Fruit fly (Drosophila melanogaster) whole organism, embryonic: ENCODE results near the gene CG15537.

Source experiments
- BEAF-32 ChIP-seq: fragments of 200-800 bp; sonication (Bioruptor generic); optimal IDR thresholded peaks from 3 replicates; lab custom pipeline; 2017; ENCODE audit warnings: missing biosample characterization, missing genetic modification characterization, mild to moderate bottlenecking, moderate library complexity, missing genetic modification reagents
- Bgb ChIP-seq: fragments of 200-800 bp; sonication (Bioruptor generic); IDR thresholded peaks from 2 replicates; pipeline ENCODE4 v1.3.6; 2022; ENCODE audit warnings: missing biosample characterization, missing genetic modification characterization; ENCODE audit not compliant: partially characterized antibody
- CG10267 ChIP-seq: fragments of 200-800 bp; sonication (Bioruptor generic); optimal IDR thresholded peaks from 2 replicates; lab custom pipeline; 2018; ENCODE audit warnings: missing biosample characterization, mild to moderate bottlenecking, missing genetic modification characterization, moderate library complexity
- CG12155 ChIP-seq: fragments of 200-800 bp; sonication (Bioruptor generic); optimal IDR thresholded peaks from 3 replicates; lab custom pipeline; 2016; ENCODE audit warnings: missing biosample characterization, missing genetic modification characterization
- CG12659 ChIP-seq: fragments of 200-800 bp; sonication (Bioruptor generic); optimal IDR thresholded peaks from 3 replicates; lab custom pipeline; 2017; ENCODE audit warnings: mild to moderate bottlenecking, missing biosample characterization, missing genetic modification reagents, missing genetic modification characterization
- CG14441 ChIP-seq: fragments of 200-800 bp; sonication (Bioruptor generic); IDR thresholded peaks from 2 replicates; pipeline ENCODE4 v1.3.6; 2022; ENCODE audit warnings: missing biosample characterization, missing genetic modification characterization
- CG1602 ChIP-seq: fragments of 200-800 bp; sonication (Bioruptor generic); optimal IDR thresholded peaks from 3 replicates; lab custom pipeline; 2016; ENCODE audit warnings: missing biosample characterization, missing genetic modification characterization
- CG18262 ChIP-seq: fragments of 200-800 bp; optimal IDR thresholded peaks from 3 replicates; lab custom pipeline; 2019; ENCODE audit warnings: missing biosample characterization, mild to moderate bottlenecking, missing genetic modification characterization, moderate library complexity
- CG3163 ChIP-seq: fragments of 200-800 bp; sonication (Bioruptor generic); optimal IDR thresholded peaks from 3 replicates; lab custom pipeline; 2016; ENCODE audit warnings: missing biosample characterization, missing genetic modification characterization
- CG3847 ChIP-seq: fragments of 200-800 bp; sonication (Bioruptor generic); IDR thresholded peaks from 2 replicates; pipeline ENCODE4 v1.3.6; 2022; ENCODE audit warnings: missing biosample characterization, missing genetic modification characterization
- CG5245 ChIP-seq: fragments of 200-800 bp; sonication (Bioruptor generic); optimal IDR thresholded peaks from 3 replicates; lab custom pipeline; 2016; ENCODE audit warnings: missing biosample characterization, missing genetic modification characterization
- CG6689 ChIP-seq: fragments of 200-800 bp; sonication (Bioruptor generic); IDR thresholded peaks from 2 replicates; pipeline ENCODE4 v1.3.6; 2022; ENCODE audit warnings: missing biosample characterization, missing genetic modification characterization
- CG6791 ChIP-seq: fragments of 200-800 bp; sonication (Bioruptor generic); IDR thresholded peaks from 3 replicates; pipeline ENCODE4 v1.3.6; 2022; ENCODE audit warnings: missing biosample characterization, missing genetic modification characterization; ENCODE audit not compliant: partially characterized antibody
- CG8290 ChIP-seq, 3 experiments: fragments of 200-800 bp; sonication (Bioruptor generic); optimal IDR thresholded peaks; 2 replicates each; lab custom pipeline; 2016 to 2019; ENCODE audit warnings: missing biosample characterization in 3 of 3, missing genetic modification characterization in 3 of 3, mild to moderate bottlenecking in 2 of 3, moderate library complexity in 1 of 3
- CHES-1-like ChIP-seq: fragments of 200-800 bp; sonication (Bioruptor generic); optimal IDR thresholded peaks from 2 replicates; lab custom pipeline; 2016; ENCODE audit warnings: missing biosample characterization, missing genetic modification characterization
- CrebB ChIP-seq: fragments of 200-800 bp; sonication (Bioruptor generic); optimal IDR thresholded peaks from 3 replicates; lab custom pipeline; 2018; ENCODE audit warnings: missing biosample characterization, mild to moderate bottlenecking, missing genetic modification characterization
- Dp ChIP-seq: fragments of 200-800 bp; sonication (Bioruptor generic); optimal IDR thresholded peaks from 2 replicates; lab custom pipeline; 2018; ENCODE audit warnings: missing biosample characterization, mild to moderate bottlenecking, missing genetic modification characterization, moderate library complexity
- HmgD ChIP-seq: fragments of 200-800 bp; sonication (Bioruptor generic); optimal IDR thresholded peaks from 3 replicates; lab custom pipeline; 2016; ENCODE audit warnings: missing biosample characterization, missing genetic modification characterization
- HmgZ ChIP-seq: fragments of 200-800 bp; sonication (Bioruptor generic); optimal IDR thresholded peaks from 2 replicates; lab custom pipeline; 2018; ENCODE audit warnings: missing biosample characterization, mild to moderate bottlenecking, missing genetic modification characterization
- MESR4 ChIP-seq: fragments of 200-800 bp; sonication (Bioruptor generic); optimal IDR thresholded peaks from 2 replicates; lab custom pipeline; 2018; ENCODE audit warnings: missing biosample characterization, mild to moderate bottlenecking, missing genetic modification characterization, moderate library complexity
- Med ChIP-seq: fragments of 200-800 bp; sonication (Bioruptor generic); peaks from one replicate; lab custom pipeline; 2016; ENCODE audit warnings: missing biosample characterization, missing genetic modification characterization, mild to moderate bottlenecking, inconsistent platforms, moderate library complexity
- Mes4 ChIP-seq: fragments of 200-800 bp; sonication (Bioruptor generic); optimal IDR thresholded peaks from 2 replicates; lab custom pipeline; 2016; ENCODE audit warnings: missing biosample characterization, missing genetic modification characterization
- NC2α ChIP-seq: fragments of 200-800 bp; sonication (Bioruptor generic); optimal IDR thresholded peaks from 2 replicates; lab custom pipeline; 2016; ENCODE audit warnings: missing biosample characterization, missing genetic modification characterization
- Opbp ChIP-seq: fragments of 200-800 bp; sonication (Bioruptor generic); IDR thresholded peaks from 3 replicates; pipeline ENCODE4 v1.3.6; 2022; ENCODE audit warnings: missing biosample characterization, missing genetic modification characterization; ENCODE audit not compliant: partially characterized antibody
- Pdp1 ChIP-seq, 2 experiments: fragments of 200-800 bp; sonication (Bioruptor generic); optimal IDR thresholded peaks; 3 replicates each; lab custom pipeline; 2016; ENCODE audit warnings: missing biosample characterization in 2 of 2, missing genetic modification characterization in 2 of 2, mild to moderate bottlenecking in 1 of 2, moderate library complexity in 1 of 2
- Poxn ChIP-seq: fragments of 200-800 bp; sonication (Bioruptor generic); IDR thresholded peaks from 2 replicates; pipeline ENCODE4 v1.3.6; 2022; ENCODE audit warnings: missing biosample characterization, missing genetic modification characterization
- YL-1 ChIP-seq: fragments of 200-800 bp; sonication (Bioruptor generic); optimal IDR thresholded peaks from 3 replicates; lab custom pipeline; 2017; ENCODE audit warnings: missing biosample characterization, mild to moderate bottlenecking, missing genetic modification characterization
- ash1 ChIP-seq: fragments of 200-800 bp; sonication (Bioruptor generic); optimal IDR thresholded peaks from 2 replicates; lab custom pipeline; 2018; ENCODE audit warnings: missing biosample characterization, mild to moderate bottlenecking, missing genetic modification characterization
- chn ChIP-seq: fragments of 200-800 bp; sonication (Bioruptor generic); optimal IDR thresholded peaks from 2 replicates; lab custom pipeline; 2016; ENCODE audit warnings: missing biosample characterization, missing genetic modification characterization
- crp ChIP-seq, 2 experiments: fragments of 200-800 bp; sonication (Bioruptor generic); optimal IDR thresholded peaks; 2 replicates in 1 of 2; 3 replicates in 1 of 2; lab custom pipeline; 2017; ENCODE audit warnings: missing biosample characterization in 2 of 2, missing genetic modification characterization in 2 of 2, mild to moderate bottlenecking in 1 of 2, moderate library complexity in 1 of 2
- ftz-f1 ChIP-seq: fragments of 200-800 bp; sonication (Bioruptor generic); optimal IDR thresholded peaks from 2 replicates; lab custom pipeline; 2016; ENCODE audit warnings: missing biosample characterization, missing genetic modification characterization
- her ChIP-seq: fragments of 200-800 bp; sonication (Bioruptor generic); optimal IDR thresholded peaks from 2 replicates; lab custom pipeline; 2016; ENCODE audit warnings: missing biosample characterization, missing genetic modification characterization
- jumu ChIP-seq: fragments of 200-800 bp; sonication (Bioruptor generic); optimal IDR thresholded peaks from 3 replicates; lab custom pipeline; 2016; ENCODE audit warnings: missing biosample characterization, missing genetic modification characterization
- knrl ChIP-seq: fragments of 200-800 bp; sonication (Bioruptor generic); IDR thresholded peaks from 3 replicates; pipeline ENCODE4 v1.3.6; 2022; ENCODE audit warnings: missing biosample characterization, missing genetic modification characterization; ENCODE audit not compliant: partially characterized antibody
- nerfin-1 ChIP-seq: fragments of 200-800 bp; sonication (Bioruptor generic); optimal IDR thresholded peaks from 3 replicates; lab custom pipeline; 2019; ENCODE audit warnings: missing biosample characterization, mild to moderate bottlenecking, missing genetic modification characterization, moderate library complexity
- nom ChIP-seq: fragments of 200-800 bp; sonication (Bioruptor generic); optimal IDR thresholded peaks from 2 replicates; lab custom pipeline; 2017; ENCODE audit warnings: missing biosample characterization, missing genetic modification characterization, mild to moderate bottlenecking, moderate library complexity, missing genetic modification reagents
- oc ChIP-seq: fragments of 200-800 bp; sonication (Bioruptor generic); optimal IDR thresholded peaks from 2 replicates; lab custom pipeline; 2018; ENCODE audit warnings: missing biosample characterization, mild to moderate bottlenecking, missing genetic modification characterization, moderate library complexity
- phol ChIP-seq: fragments of 200-800 bp; sonication (Bioruptor generic); optimal IDR thresholded peaks from 3 replicates; lab custom pipeline; 2018; ENCODE audit warnings: missing biosample characterization, mild to moderate bottlenecking, missing genetic modification characterization, moderate library complexity
- stwl ChIP-seq: fragments of 200-800 bp; sonication (Bioruptor generic); optimal IDR thresholded peaks from 3 replicates; lab custom pipeline; 2018; ENCODE audit warnings: missing biosample characterization, mild to moderate bottlenecking, missing genetic modification characterization, moderate library complexity
- trem ChIP-seq: fragments of 200-800 bp; optimal IDR thresholded peaks from 3 replicates; lab custom pipeline; 2019; ENCODE audit warnings: missing biosample characterization, mild to moderate bottlenecking, missing genetic modification characterization, moderate library complexity
- ttk ChIP-seq: fragments of 200-800 bp; sonication (Bioruptor generic); IDR thresholded peaks from 2 replicates; pipeline ENCODE4 v2.1.2; 2022; ENCODE audit warnings: missing biosample characterization, missing genetic modification characterization
- unc-4 ChIP-seq: fragments of 200-800 bp; sonication (Bioruptor generic); IDR thresholded peaks from 2 replicates; pipeline ENCODE4 v1.3.6; 2022; ENCODE audit warnings: missing biosample characterization, missing genetic modification characterization; ENCODE audit not compliant: partially characterized antibody
- vvl ChIP-seq: fragments of 200-800 bp; sonication (Bioruptor generic); IDR thresholded peaks from 2 replicates; pipeline ENCODE4 v1.3.6; 2022; ENCODE audit warnings: missing biosample characterization, missing genetic modification characterization
- zen ChIP-seq: fragments of 200-800 bp; sonication (Bioruptor generic); optimal IDR thresholded peaks from 3 replicates; lab custom pipeline; 2018; ENCODE audit warnings: missing biosample characterization, mild to moderate bottlenecking, missing genetic modification characterization, moderate library complexity

Gene CG15537

dm6 chr3R:30427805-30428359 is 15.5 kb downstream of the CG15537 start, which contains the start of gene CG2218 (continued):
- TF ChIP-seq Bgb (GFP tag; lab: Robert Waterston, UW), result peak; percentile 56
- TF ChIP-seq CG12659 (GFP tag; lab: Kevin White, UChicago), result peak; percentile 52
- TF ChIP-seq Mes4 (GFP tag; lab: Kevin White, UChicago), result no peak
- peak in 1 of 2 experiments; percentile 57 for TF ChIP-seq Pdp1 (GFP tag; optimal IDR thresholded peaks at IDR 0.05; lab: Kevin White, UChicago)
- peak; percentile 98 for TF ChIP-seq Dp (GFP tag; lab: Kevin White, UChicago)
- no peak for TF ChIP-seq CG12155 (GFP tag; lab: Kevin White, UChicago)
- TF ChIP-seq Poxn (GFP tag; lab: Robert Waterston, UW), result no peak
- TF ChIP-seq Med, result peak; percentile 88
- TF ChIP-seq CG10267, result peak; percentile 47
- TF ChIP-seq CG6689, result no peak
- TF ChIP-seq vvl (GFP tag; lab: Robert Waterston, UW), result peak; percentile 28; the same call in 1 of the 2 replicates
- TF ChIP-seq phol, result peak; percentile 91
- TF ChIP-seq jumu (GFP tag; lab: Kevin White, UChicago), result peak; percentile 24
- TF ChIP-seq zen (tag; lab: Kevin White, UChicago), result peak; percentile 52
- no peak for TF ChIP-seq oc (tag; lab: Kevin White, UChicago)
- TF ChIP-seq MESR4, result peak; percentile 93
- peak; percentile 53; the same call in 1 of the 3 replicates for TF ChIP-seq CG6791
- TF ChIP-seq nerfin-1 (tag; lab: Kevin White, UChicago), result peak; percentile 31
- peak; percentile 59 for TF ChIP-seq BEAF-32 (GFP tag; lab: Kevin White, UChicago)
- peak; percentile 86 for TF ChIP-seq nom (GFP tag; lab: Kevin White, UChicago)
- TF ChIP-seq CHES-1-like (GFP tag; lab: Kevin White, UChicago), result peak; percentile 25
- peak; percentile 29 for TF ChIP-seq CrebB (tag; lab: Kevin White, UChicago)
- TF ChIP-seq CG1602 (GFP tag; lab: Kevin White, UChicago), result no peak
- TF ChIP-seq CG14441 (GFP tag; lab: Robert Waterston, UW), result no peak
- TF ChIP-seq unc-4 (GFP tag; lab: Robert Waterston, UW), result 0 out of 2 replicates have a peak, but pooled peaks have one; percentile 19
- peak; percentile 95 for TF ChIP-seq stwl (tag; lab: Kevin White, UChicago)
- no peak for TF ChIP-seq CG5245
- TF ChIP-seq ftz-f1, result peak; percentile 36
- peak; percentile 11 for TF ChIP-seq her (GFP tag; lab: Kevin White, UChicago)
- no peak for TF ChIP-seq ttk (GFP tag; lab: Robert Waterston, UW)
- peak; percentile 45; the same call in 2 of the 3 replicates for TF ChIP-seq knrl
- TF ChIP-seq CG3847 (GFP tag; lab: Robert Waterston, UW), result peak; percentile 69
- TF ChIP-seq YL-1 (GFP tag; lab: Kevin White, UChicago), result peak; percentile 80
- peak; percentile 76 for TF ChIP-seq trem (tag; lab: Kevin White, UChicago)
- peak; percentile 76 for TF ChIP-seq HmgD
- no peak for TF ChIP-seq CG18262 (tag; lab: Kevin White, UChicago)
- peak; percentile 78 for TF ChIP-seq HmgZ (tag; lab: Kevin White, UChicago)
- TF ChIP-seq CG3163 (GFP tag; lab: Kevin White, UChicago), result peak; percentile 22
- peak; percentile 65; the same call in 2 of the 3 replicates for TF ChIP-seq Opbp (GFP tag; lab: Robert Waterston, UW)
- TF ChIP-seq NC2α (GFP tag; lab: Kevin White, UChicago), result peak; percentile 1
- no peak for TF ChIP-seq CG8290 (GFP tag; optimal IDR thresholded peaks at IDR 0.05; lab: Kevin White, UChicago)
- no peak for TF ChIP-seq CG8290 (tag; optimal IDR thresholded peaks at IDR 0.05; lab: Kevin White, UChicago)
- TF ChIP-seq chn (GFP tag; lab: Kevin White, UChicago), result peak; percentile 5
- peak in 1 of 2 experiments; percentile 68 for TF ChIP-seq crp (GFP tag; optimal IDR thresholded peaks at IDR 0.05; lab: Kevin White, UChicago)
- TF ChIP-seq ash1 (GFP tag; lab: Kevin White, UChicago), result no peak
